Fruit fly (Drosophila melanogaster) whole organism, embryonic: Measurements from ENCODE around the gene CG4970.

ENCODE experiments used
- BEAF-32 ChIP-seq: fragments of 200-800 bp; sonication (Bioruptor generic); optimal IDR thresholded peaks from 3 replicates; lab custom pipeline; 2017; ENCODE audit warnings: missing biosample characterization, missing genetic modification characterization, mild to moderate bottlenecking, moderate library complexity, missing genetic modification reagents
- Bteb2 ChIP-seq: fragments of 200-800 bp; sonication (Bioruptor generic); optimal IDR thresholded peaks from 2 replicates; lab custom pipeline; 2016; ENCODE audit warnings: missing biosample characterization, missing genetic modification characterization
- CG10209 ChIP-seq: fragments of 200-800 bp; sonication (Bioruptor generic); optimal IDR thresholded peaks from 3 replicates; lab custom pipeline; 2017; ENCODE audit warnings: missing biosample characterization, mild to moderate bottlenecking, missing genetic modification characterization, missing genetic modification reagents
- CG10431 ChIP-seq: fragments of 200-800 bp; sonication (Bioruptor generic); optimal IDR thresholded peaks from 3 replicates; lab custom pipeline; 2018; ENCODE audit warnings: missing biosample characterization, mild to moderate bottlenecking, missing genetic modification characterization
- CG12104 ChIP-seq: fragments of 200-800 bp; sonication (Bioruptor generic); optimal IDR thresholded peaks from 3 replicates; lab custom pipeline; 2016; ENCODE audit warnings: missing biosample characterization, missing genetic modification characterization
- CG13624 ChIP-seq: fragments of 200-800 bp; sonication (Bioruptor generic); optimal IDR thresholded peaks from 2 replicates; lab custom pipeline; 2016; ENCODE audit warnings: missing biosample characterization, missing genetic modification characterization
- CG14014 ChIP-seq: fragments of 200-800 bp; sonication (Bioruptor generic); IDR thresholded peaks from 2 replicates; pipeline ENCODE4 v1.3.6; 2022; ENCODE audit warnings: missing biosample characterization, missing genetic modification characterization
- CG15011 ChIP-seq: fragments of 200-800 bp; sonication (Bioruptor generic); optimal IDR thresholded peaks from 3 replicates; lab custom pipeline; 2018; ENCODE audit warnings: missing biosample characterization, mild to moderate bottlenecking, missing genetic modification characterization
- CG17328 ChIP-seq: fragments of 200-800 bp; sonication (Bioruptor generic); IDR thresholded peaks from 2 replicates; pipeline ENCODE4 v1.3.6; 2022; ENCODE audit warnings: missing biosample characterization, missing genetic modification characterization
- CG17829 ChIP-seq: fragments of 200-800 bp; optimal IDR thresholded peaks from 2 replicates; lab custom pipeline; 2019; ENCODE audit warnings: missing biosample characterization, mild to moderate bottlenecking, missing genetic modification characterization, moderate library complexity
- CG18262 ChIP-seq: fragments of 200-800 bp; optimal IDR thresholded peaks from 3 replicates; lab custom pipeline; 2019; ENCODE audit warnings: missing biosample characterization, mild to moderate bottlenecking, missing genetic modification characterization, moderate library complexity
- CG31365 ChIP-seq: fragments of 200-800 bp; sonication (Bioruptor generic); optimal IDR thresholded peaks from 2 replicates; lab custom pipeline; 2018; ENCODE audit warnings: missing biosample characterization, mild to moderate bottlenecking, missing genetic modification characterization
- CG3838 ChIP-seq: fragments of 200-800 bp; sonication (Bioruptor generic); optimal IDR thresholded peaks from 3 replicates; lab custom pipeline; 2016; ENCODE audit warnings: missing biosample characterization, missing genetic modification characterization
- CG4360 ChIP-seq: fragments of 200-800 bp; sonication (Bioruptor generic); IDR thresholded peaks from 2 replicates; pipeline ENCODE4 v1.3.6; 2022; ENCODE audit warnings: missing biosample characterization, missing genetic modification characterization
- CG5245 ChIP-seq: fragments of 200-800 bp; sonication (Bioruptor generic); optimal IDR thresholded peaks from 3 replicates; lab custom pipeline; 2016; ENCODE audit warnings: missing biosample characterization, missing genetic modification characterization
- CG7271 ChIP-seq: fragments of 200-800 bp; sonication (Bioruptor generic); optimal IDR thresholded peaks from 2 replicates; lab custom pipeline; 2018; ENCODE audit warnings: missing biosample characterization, mild to moderate bottlenecking, missing genetic modification characterization, moderate library complexity
- CG7928 ChIP-seq: fragments of 200-800 bp; sonication (Bioruptor generic); optimal IDR thresholded peaks from 2 replicates; lab custom pipeline; 2017; ENCODE audit warnings: missing biosample characterization, mild to moderate bottlenecking, missing genetic modification characterization
- CG8944 ChIP-seq: fragments of 200-800 bp; sonication (Bioruptor generic); optimal IDR thresholded peaks from 3 replicates; lab custom pipeline; 2016; ENCODE audit warnings: missing biosample characterization, missing genetic modification characterization
- CG9727 ChIP-seq: fragments of 200-800 bp; sonication (Bioruptor generic); optimal IDR thresholded peaks from 3 replicates; lab custom pipeline; 2017; ENCODE audit warnings: missing biosample characterization, mild to moderate bottlenecking, missing genetic modification characterization
- CG9817 ChIP-seq: fragments of 200-800 bp; sonication (Bioruptor generic); optimal IDR thresholded peaks from 2 replicates; lab custom pipeline; 2018; ENCODE audit warnings: missing biosample characterization, mild to moderate bottlenecking, missing genetic modification characterization, moderate library complexity
- CTCF ChIP-seq: fragments of 200-800 bp; sonication (Bioruptor generic); optimal IDR thresholded peaks from 2 replicates; lab custom pipeline; 2017; ENCODE audit warnings: missing biosample characterization, mild to moderate bottlenecking, missing genetic modification characterization, moderate library complexity
- Dad ChIP-seq: fragments of 200-800 bp; sonication (Bioruptor generic); optimal IDR thresholded peaks from 3 replicates; lab custom pipeline; 2016; ENCODE audit warnings: missing biosample characterization, missing genetic modification characterization
- Ets65A ChIP-seq: fragments of 200-800 bp; sonication (Bioruptor generic); peaks from one replicate; lab custom pipeline; 2016; ENCODE audit warnings: missing biosample characterization, missing genetic modification characterization
- Fer3 ChIP-seq: fragments of 200-800 bp; sonication (Bioruptor generic); optimal IDR thresholded peaks from 2 replicates; lab custom pipeline; 2018; ENCODE audit warnings: missing biosample characterization, mild to moderate bottlenecking, missing genetic modification characterization, moderate library complexity
- HLHmδ ChIP-seq: fragments of 200-800 bp; sonication (Bioruptor generic); optimal IDR thresholded peaks from 2 replicates; lab custom pipeline; 2018; ENCODE audit warnings: missing biosample characterization, mild to moderate bottlenecking, missing genetic modification characterization, moderate library complexity
- MTF-1 ChIP-seq: fragments of 200-800 bp; sonication (Bioruptor generic); optimal IDR thresholded peaks from 2 replicates; lab custom pipeline; 2018; ENCODE audit warnings: missing biosample characterization, mild to moderate bottlenecking, missing genetic modification characterization, borderline replicate concordance
- NfI ChIP-seq: fragments of 200-800 bp; sonication (Bioruptor generic); optimal IDR thresholded peaks from 3 replicates; lab custom pipeline; 2018; ENCODE audit warnings: missing biosample characterization, mild to moderate bottlenecking, missing genetic modification characterization, moderate library complexity
- Oli ChIP-seq: fragments of 200-800 bp; sonication (Bioruptor generic); optimal IDR thresholded peaks from 2 replicates; lab custom pipeline; 2018; ENCODE audit warnings: missing biosample characterization, mild to moderate bottlenecking, missing genetic modification characterization, moderate library complexity
- Opbp ChIP-seq: fragments of 200-800 bp; sonication (Bioruptor generic); IDR thresholded peaks from 3 replicates; pipeline ENCODE4 v1.3.6; 2022; ENCODE audit warnings: missing biosample characterization, missing genetic modification characterization; ENCODE audit not compliant: partially characterized antibody
- YL-1 ChIP-seq: fragments of 200-800 bp; sonication (Bioruptor generic); optimal IDR thresholded peaks from 3 replicates; lab custom pipeline; 2017; ENCODE audit warnings: missing biosample characterization, mild to moderate bottlenecking, missing genetic modification characterization
- ara ChIP-seq: fragments of 200-800 bp; sonication (Bioruptor generic); IDR thresholded peaks from 2 replicates; pipeline ENCODE4 v1.3.6; 2022; ENCODE audit warnings: missing biosample characterization, missing genetic modification characterization
- bbx ChIP-seq: fragments of 200-800 bp; sonication (Bioruptor generic); IDR thresholded peaks from 2 replicates; pipeline ENCODE4 v1.3.6; 2022; ENCODE audit warnings: missing biosample characterization, missing genetic modification characterization; ENCODE audit not compliant: partially characterized antibody
- bsh ChIP-seq, 2 experiments: fragments of 200-800 bp; sonication (Bioruptor generic); optimal IDR thresholded peaks; 2 replicates each; lab custom pipeline; 2017 to 2018; ENCODE audit warnings: mild to moderate bottlenecking in 2 of 2, missing biosample characterization in 2 of 2, missing genetic modification characterization in 2 of 2, moderate library complexity in 1 of 2
- chinmo ChIP-seq: fragments of 200-800 bp; sonication (Bioruptor generic); IDR thresholded peaks from 4 replicates; pipeline ENCODE4 v1.3.6; 2022; ENCODE audit warnings: missing biosample characterization, missing genetic modification characterization; ENCODE audit not compliant: partially characterized antibody
- dmrt11E ChIP-seq: fragments of 200-800 bp; sonication (Bioruptor generic); optimal IDR thresholded peaks from 3 replicates; lab custom pipeline; 2018; ENCODE audit warnings: missing biosample characterization, mild to moderate bottlenecking, missing genetic modification characterization, moderate library complexity
- gem ChIP-seq: fragments of 200-800 bp; sonication (Bioruptor generic); optimal IDR thresholded peaks from 2 replicates; lab custom pipeline; 2019; ENCODE audit warnings: missing biosample characterization, mild to moderate bottlenecking, missing genetic modification characterization, moderate library complexity
- gsb ChIP-seq: fragments of 200-800 bp; sonication (Bioruptor generic); IDR thresholded peaks from 2 replicates; pipeline ENCODE4 v1.3.6; 2022; ENCODE audit warnings: missing biosample characterization, missing genetic modification characterization
- jing ChIP-seq: fragments of 200-800 bp; sonication (Bioruptor generic); optimal IDR thresholded peaks from 2 replicates; lab custom pipeline; 2018; ENCODE audit warnings: missing biosample characterization, mild to moderate bottlenecking, missing genetic modification characterization
- lab ChIP-seq: fragments of 200-800 bp; sonication (Bioruptor generic); optimal IDR thresholded peaks from 3 replicates; lab custom pipeline; 2017; ENCODE audit warnings: missing biosample characterization, missing genetic modification characterization, mild to moderate bottlenecking, moderate library complexity, missing genetic modification reagents
- mirr ChIP-seq: fragments of 200-800 bp; sonication (Bioruptor generic); optimal IDR thresholded peaks from 3 replicates; lab custom pipeline; 2018; ENCODE audit warnings: missing biosample characterization, mild to moderate bottlenecking, missing genetic modification characterization
- nerfin-2 ChIP-seq: fragments of 200-800 bp; sonication (Bioruptor generic); IDR thresholded peaks from 2 replicates; pipeline ENCODE4 v1.3.6; 2022; ENCODE audit warnings: missing biosample characterization, missing genetic modification characterization; ENCODE audit not compliant: partially characterized antibody
- pb ChIP-seq: fragments of 200-800 bp; sonication (Bioruptor generic); optimal IDR thresholded peaks from 3 replicates; lab custom pipeline; 2016; ENCODE audit warnings: missing biosample characterization, missing genetic modification characterization
- pnt ChIP-seq: fragments of 200-800 bp; sonication (Bioruptor generic); optimal IDR thresholded peaks from 3 replicates; lab custom pipeline; 2016; ENCODE audit warnings: missing biosample characterization, missing genetic modification characterization
- sd ChIP-seq: fragments of 200-800 bp; sonication (Bioruptor generic); optimal IDR thresholded peaks from 3 replicates; lab custom pipeline; 2018; ENCODE audit warnings: missing biosample characterization, mild to moderate bottlenecking, missing genetic modification characterization, moderate library complexity
- so ChIP-seq: fragments of 200-800 bp; sonication (Bioruptor generic); IDR thresholded peaks from 3 replicates; pipeline ENCODE4 v1.3.6; 2022; ENCODE audit warnings: missing biosample characterization, missing genetic modification characterization
- tx ChIP-seq: fragments of 200-800 bp; sonication (Bioruptor generic); optimal IDR thresholded peaks from 2 replicates; lab custom pipeline; 2016; ENCODE audit warnings: missing biosample characterization, missing genetic modification characterization
- zen2 ChIP-seq: fragments of 200-800 bp; sonication (Bioruptor generic); IDR thresholded peaks from 3 replicates; pipeline ENCODE4 v1.3.6; 2022; ENCODE audit warnings: missing biosample characterization, missing genetic modification characterization; ENCODE audit not compliant: partially characterized antibody
- zfh2 ChIP-seq: fragments of 200-800 bp; sonication (Bioruptor generic); optimal IDR thresholded peaks from 2 replicates; lab custom pipeline; 2016; ENCODE audit warnings: missing biosample characterization, missing genetic modification characterization

CG4970 gene

dm6 chr2L:11516526-11517441 lies at the start of gene CG4970, which contains the start of gene Dlg5:
CG4970 (plus strand) TSS chr2L:11517391.
Dlg5 (minus strand) TSS chr2L:11517081.
- TF ChIP-seq bbx (GFP tag; lab: Robert Waterston, UW) (peak; percentile 86), Oli (no peak), Ets65A (GFP tag; lab: Kevin White, UChicago) (peak; percentile 90), NfI (no peak), CG31365 (no peak), zfh2 (GFP tag; lab: Kevin White, UChicago) (no peak), Opbp (GFP tag; lab: Robert Waterston, UW) (peak; percentile 85), CG7271 (tag; lab: Kevin White, UChicago) (no peak), CG7928 (GFP tag; lab: Kevin White, UChicago) (no peak), jing (GFP tag; lab: Kevin White, UChicago) (no peak), mirr (GFP tag; lab: Kevin White, UChicago) (no peak), chinmo (peak; percentile 78; the same call in 2 of the 4 replicates), Bteb2 (GFP tag; lab: Kevin White, UChicago) (peak; percentile 2), BEAF-32 (peak; percentile 86), CG10431 (no peak), CTCF (GFP tag; lab: Kevin White, UChicago) (peak; percentile 88), pb (GFP tag; lab: Kevin White, UChicago) (no peak), pnt (GFP tag; lab: Kevin White, UChicago) (peak; percentile 22), gem (tag; lab: Kevin White, UChicago) (no peak), bsh (GFP tag; optimal IDR thresholded peaks at IDR 0.05; lab: Kevin White, UChicago) (no peak), ara (GFP tag; lab: Robert Waterston, UW) (no peak), CG17328 (GFP tag; lab: Robert Waterston, UW) (no peak), tx (no peak), CG3838 (GFP tag; lab: Kevin White, UChicago) (no peak), CG13624 (GFP tag; lab: Kevin White, UChicago) (peak; percentile 38), CG9727 (no peak), CG18262 (tag; lab: Kevin White, UChicago) (no peak), CG12104 (GFP tag; lab: Kevin White, UChicago) (no peak), CG17829 (no peak), dmrt11E (tag; lab: Kevin White, UChicago) (no peak), lab (GFP tag; lab: Kevin White, UChicago) (no peak), CG8944 (no peak), CG4360 (0 out of 2 replicates have a peak, but pooled peaks have one; percentile 16), YL-1 (GFP tag; lab: Kevin White, UChicago) (peak; percentile 85), gsb (GFP tag; lab: Robert Waterston, UW) (no peak), zen2 (GFP tag; lab: Robert Waterston, UW) (no peak; the same call in 2 of the 3 replicates), CG15011 (GFP tag; lab: Kevin White, UChicago) (no peak), Dad (GFP tag; lab: Kevin White, UChicago) (no peak), HLHmδ (GFP tag; lab: Kevin White, UChicago) (no peak), Fer3 (tag; lab: Kevin White, UChicago) (no peak), MTF-1 (GFP tag; lab: Kevin White, UChicago) (no peak), CG14014 (GFP tag; lab: Robert Waterston, UW) (no peak), sd (no peak), CG9817 (tag; lab: Kevin White, UChicago) (no peak), so (GFP tag; lab: Robert Waterston, UW) (no peak), CG10209 (GFP tag; lab: Kevin White, UChicago) (no peak), CG5245 (GFP tag; lab: Kevin White, UChicago) (no peak), nerfin-2 (GFP tag; lab: Robert Waterston, UW) (peak; percentile 66; the same call in 1 of the 2 replicates)
